Fruit fly (Drosophila melanogaster): ENCODE measurements around the gene CG5612.

Gene CG5612

dm6 chr3R:27597258-27597657 lies 28.6 kb downstream of the CG5612 start:
- TF ChIP-seq CrebA (GFP tag; optimal IDR thresholded peaks at IDR 0.05; ENCODE audit: borderline replicate concordance) (no peak), sage (GFP tag; optimal IDR thresholded peaks at IDR 0.05) (no peak), CG32264 (GFP tag; optimal IDR thresholded peaks at IDR 0.05) (no peak), Hnf4 (GFP tag; optimal IDR thresholded peaks at IDR 0.05) (no peak), N (GFP tag; optimal IDR thresholded peaks at IDR 0.05) (no peak), Dif (GFP tag; optimal IDR thresholded peaks at IDR 0.05; ENCODE audit: partially characterized antibody) (no peak), brk (GFP tag; optimal IDR thresholded peaks at IDR 0.05) (no peak), dmrt93B (GFP tag; optimal IDR thresholded peaks at IDR 0.05) (no peak), Hr78 (GFP tag; optimal IDR thresholded peaks at IDR 0.05) (no peak), fru (GFP tag; optimal IDR thresholded peaks at IDR 0.05) (no peak), Abd-B (GFP tag; optimal IDR thresholded peaks at IDR 0.05) (no peak), dl (GFP tag; optimal IDR thresholded peaks at IDR 0.05; ENCODE audit: insufficient read depth in 1 of 2, partially characterized antibody in 2 of 2) (no peak), Sp1 (GFP tag; optimal IDR thresholded peaks at IDR 0.05) (no peak), sv (GFP tag; optimal IDR thresholded peaks at IDR 0.05) (no peak), foxo (GFP tag; optimal IDR thresholded peaks at IDR 0.05) (no peak), pan (optimal IDR thresholded peaks at IDR 0.05) (no peak), Mio (GFP tag; optimal IDR thresholded peaks at IDR 0.05) (no peak), HLH106 (tag; optimal IDR thresholded peaks at IDR 0.05) (no peak), Hr83 (GFP tag; optimal IDR thresholded peaks at IDR 0.05; ENCODE audit: poor library complexity, severe bottlenecking) (no peak)

DNA sequence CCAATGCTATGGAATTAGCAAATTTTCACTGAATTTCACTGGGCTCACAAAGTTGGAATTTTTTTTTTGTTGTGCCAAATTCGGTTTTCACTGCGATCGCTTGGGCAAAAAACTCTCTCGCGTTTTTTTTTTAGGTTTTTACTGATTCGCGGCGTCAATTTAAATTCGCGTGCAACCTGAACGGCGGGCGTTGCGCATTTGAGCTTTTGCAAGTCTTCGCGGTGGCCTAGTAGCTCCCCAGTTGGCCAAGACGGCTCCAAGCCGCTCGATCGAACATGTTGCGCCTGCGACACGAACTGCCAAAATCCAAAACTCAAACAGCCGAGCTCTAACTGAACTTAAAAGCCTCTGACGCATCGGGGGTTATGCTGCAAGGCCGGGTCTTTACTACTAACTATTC lies 29.8 kb downstream of the CG5612 start, which contains the start of gene CG5639:
TSS of gene CG5639 (minus strand) at position 152 of the 400 bp plus-strand sequence.
- TF ChIP-seq HLH106 (tag; optimal IDR thresholded peaks at IDR 0.05): no peak
- TF ChIP-seq Sp1 (GFP tag; optimal IDR thresholded peaks at IDR 0.05): no peak
- TF ChIP-seq rgr (GFP tag; optimal IDR thresholded peaks at IDR 0.05): no peak
- no peak for TF ChIP-seq lola (GFP tag; optimal IDR thresholded peaks at IDR 0.05)
- TF ChIP-seq GATAd (GFP tag; optimal IDR thresholded peaks at IDR 0.05): no peak
- no peak for TF ChIP-seq Vsx2 (GFP tag; optimal IDR thresholded peaks at IDR 0.05; ENCODE audit: partially characterized antibody)
- TF ChIP-seq dl (GFP tag; optimal IDR thresholded peaks at IDR 0.05; ENCODE audit: insufficient read depth in 1 of 2, partially characterized antibody in 2 of 2): no peak

DNA sequence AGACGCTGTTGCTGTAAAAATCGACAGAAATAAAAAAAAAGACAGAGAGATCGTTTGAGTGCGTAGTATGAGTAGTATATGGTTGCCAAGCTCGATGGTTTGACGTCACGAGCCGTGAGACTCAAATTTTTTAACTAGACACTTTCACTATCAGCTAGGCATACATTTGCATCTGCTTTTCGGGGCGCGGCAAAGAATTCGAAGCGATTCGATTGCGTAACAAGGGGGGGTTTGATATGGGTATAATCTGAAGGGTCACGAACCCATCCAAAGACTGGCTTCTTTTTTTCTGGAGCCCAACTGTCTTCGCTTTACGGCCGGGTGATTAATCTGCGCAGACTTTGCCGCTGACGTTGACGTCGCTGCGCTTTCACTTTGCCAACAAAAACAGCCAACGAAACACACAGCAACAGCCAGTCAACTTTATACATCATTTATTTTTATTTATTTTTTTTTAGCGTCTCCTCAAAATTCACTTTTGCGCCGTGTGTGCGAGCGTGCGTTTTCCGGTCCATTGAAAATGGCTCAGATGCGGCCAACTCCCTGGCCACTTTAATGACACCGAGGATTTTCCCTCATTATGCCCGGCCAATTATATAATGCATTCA lies 32.1 kb downstream of the CG5612 start:
- no peak for TF ChIP-seq foxo (GFP tag; optimal IDR thresholded peaks at IDR 0.05)
- TF ChIP-seq psq (GFP tag; optimal IDR thresholded peaks at IDR 0.05): no peak
- no peak for TF ChIP-seq pan (optimal IDR thresholded peaks at IDR 0.05)
- TF ChIP-seq ey (GFP tag; optimal IDR thresholded peaks at IDR 0.05): no peak
- no peak for TF ChIP-seq Dfd (GFP tag; optimal IDR thresholded peaks at IDR 0.05)
- no peak for TF ChIP-seq h (GFP tag; optimal IDR thresholded peaks at IDR 0.05)
- TF ChIP-seq Rel (GFP tag; optimal IDR thresholded peaks at IDR 0.05): no peak
- no peak for TF ChIP-seq Rel (tag; optimal IDR thresholded peaks at IDR 0.05)
- no peak for TF ChIP-seq woc (GFP tag; optimal IDR thresholded peaks at IDR 0.05)
- no peak for TF ChIP-seq dsf (GFP tag; optimal IDR thresholded peaks at IDR 0.05; ENCODE audit: borderline replicate concordance)
- no peak for TF ChIP-seq OdsH (GFP tag; optimal IDR thresholded peaks at IDR 0.05)
- TF ChIP-seq CrebA (GFP tag; optimal IDR thresholded peaks at IDR 0.05; ENCODE audit: borderline replicate concordance): no peak
- TF ChIP-seq tai (GFP tag; optimal IDR thresholded peaks at IDR 0.05): no peak
- TF ChIP-seq dmrt93B (GFP tag; optimal IDR thresholded peaks at IDR 0.05): no peak
- TF ChIP-seq CG32264 (GFP tag; optimal IDR thresholded peaks at IDR 0.05): no peak
- no peak for TF ChIP-seq rgr (GFP tag; optimal IDR thresholded peaks at IDR 0.05)
- no peak for TF ChIP-seq usp (GFP tag; optimal IDR thresholded peaks at IDR 0.05)
- no peak for TF ChIP-seq Jra (GFP tag; optimal IDR thresholded peaks at IDR 0.05)

- TF ChIP-seq Hnf4 (GFP tag; optimal IDR thresholded peaks at IDR 0.05) (no peak), HLH106 (tag; optimal IDR thresholded peaks at IDR 0.05) (peak; percentile 67), GATAd (GFP tag; optimal IDR thresholded peaks at IDR 0.05) (no peak), Sp1 (GFP tag; optimal IDR thresholded peaks at IDR 0.05) (peak; percentile 69), psq (GFP tag; optimal IDR thresholded peaks at IDR 0.05) (peak; percentile 71), foxo (GFP tag; optimal IDR thresholded peaks at IDR 0.05) (peak in 1 of 2 experiments; percentile 65), OdsH (GFP tag; optimal IDR thresholded peaks at IDR 0.05) (peak; percentile 43), woc (GFP tag; optimal IDR thresholded peaks at IDR 0.05) (peak; percentile 47), tai (GFP tag; optimal IDR thresholded peaks at IDR 0.05) (no peak), h (GFP tag; optimal IDR thresholded peaks at IDR 0.05) (peak; percentile 53), CG9705 (GFP tag; optimal IDR thresholded peaks at IDR 0.05) (peak; percentile 27), brk (GFP tag; optimal IDR thresholded peaks at IDR 0.05) (no peak), Jra (GFP tag; optimal IDR thresholded peaks at IDR 0.05) (no peak), Rel (GFP tag; optimal IDR thresholded peaks at IDR 0.05) (no peak), Rel (tag; optimal IDR thresholded peaks at IDR 0.05) (peak; percentile 6), fru (GFP tag; optimal IDR thresholded peaks at IDR 0.05) (peak; percentile 60), pan (optimal IDR thresholded peaks at IDR 0.05) (no peak), ey (GFP tag; optimal IDR thresholded peaks at IDR 0.05) (peak; percentile 52), sage (GFP tag; optimal IDR thresholded peaks at IDR 0.05) (peak; percentile 35), br (GFP tag; optimal IDR thresholded peaks at IDR 0.05) (peak; percentile 66), dl (GFP tag; optimal IDR thresholded peaks at IDR 0.05; ENCODE audit: insufficient read depth in 1 of 2, partially characterized antibody in 2 of 2) (no peak)
Observed at dm6 chr3R:27593174-27593573, 32.6 kb downstream of the CG5612 start.

Data from whole organism, wandering third instar larva.